Fruit fly (Drosophila melanogaster) whole organism, wandering third instar larva: ENCODE results near the gene SecCl.
A peak's percentile ranks its signal among the peaks of the same experiment; 100 is the strongest.

ENCODE experiments used
- Abd-B ChIP-seq: fragments of >200 bp; optimal IDR thresholded peaks from 2 replicates; lab custom pipeline; 2017; ENCODE audit warnings: missing biosample characterization, missing genetic modification characterization
- CG32264 ChIP-seq: fragments of 200-800 bp; sonication (Bioruptor generic); optimal IDR thresholded peaks from 2 replicates; lab custom pipeline; 2016; ENCODE audit warnings: missing biosample characterization, missing genetic modification characterization
- CG9705 ChIP-seq: fragments of 200-800 bp; sonication (Bioruptor generic); optimal IDR thresholded peaks from 2 replicates; lab custom pipeline; 2018; ENCODE audit warnings: missing biosample characterization, mild to moderate bottlenecking, missing genetic modification characterization
- Dfd ChIP-seq: fragments of >200 bp; optimal IDR thresholded peaks from 2 replicates; lab custom pipeline; 2017; ENCODE audit warnings: missing biosample characterization, missing genetic modification characterization
- HLH106 ChIP-seq: fragments of 200-800 bp; optimal IDR thresholded peaks from 3 replicates; lab custom pipeline; 2019; ENCODE audit warnings: missing biosample characterization, mild to moderate bottlenecking, missing genetic modification characterization, moderate library complexity
- Hnf4 ChIP-seq: fragments of 200-800 bp; sonication (Bioruptor generic); optimal IDR thresholded peaks from 2 replicates; lab custom pipeline; 2016; ENCODE audit warnings: missing biosample characterization, mild to moderate bottlenecking, missing genetic modification characterization
- Hr83 ChIP-seq: fragments of 200-300 bp; sonication (Bioruptor generic); optimal IDR thresholded peaks from 2 replicates; lab custom pipeline; 2016; ENCODE audit warnings: missing biosample characterization, mild to moderate bottlenecking, missing genetic modification characterization, moderate library complexity; ENCODE audit not compliant: poor library complexity, severe bottlenecking
- Mio ChIP-seq: sonication (Bioruptor generic); optimal IDR thresholded peaks from 2 replicates; lab custom pipeline; 2016; ENCODE audit warnings: missing biosample characterization, missing genetic modification characterization
- Myc ChIP-seq: fragments of >200 bp; optimal IDR thresholded peaks from 2 replicates; lab custom pipeline; 2017
- N ChIP-seq: fragments of >200 bp; optimal IDR thresholded peaks from 2 replicates; lab custom pipeline; 2018; ENCODE audit warnings: missing biosample characterization, missing external identifiers, missing genetic modification characterization
- Rel ChIP-seq, 2 experiments: fragments of 200-800 bp; sonication (Bioruptor generic) in 1 of 2; optimal IDR thresholded peaks; 2 replicates in 1 of 2; 3 replicates in 1 of 2; lab custom pipeline; 2016 to 2019; ENCODE audit warnings: mild to moderate bottlenecking in 2 of 2, missing biosample characterization in 2 of 2, missing genetic modification characterization in 2 of 2, moderate library complexity in 1 of 2
- Sp1 ChIP-seq: fragments of 200-800 bp; sonication (Bioruptor generic); optimal IDR thresholded peaks from 3 replicates; lab custom pipeline; 2019; ENCODE audit warnings: missing biosample characterization, mild to moderate bottlenecking, missing genetic modification characterization, moderate library complexity
- Vsx2 ChIP-seq: fragments of 200-300, 225-300 bp; sonication (Bioruptor generic); optimal IDR thresholded peaks from 2 replicates; lab custom pipeline; 2018; ENCODE audit warnings: missing biosample characterization, missing genetic modification characterization; ENCODE audit not compliant: partially characterized antibody
- brk ChIP-seq: fragments of 200-800 bp; sonication (Bioruptor generic); optimal IDR thresholded peaks from 2 replicates; lab custom pipeline; 2016; ENCODE audit warnings: missing biosample characterization, mild to moderate bottlenecking, missing genetic modification characterization
- dmrt93B ChIP-seq: fragments of 200-800 bp; sonication (Bioruptor generic); optimal IDR thresholded peaks from 2 replicates; lab custom pipeline; 2018; ENCODE audit warnings: missing biosample characterization, mild to moderate bottlenecking, missing genetic modification characterization
- dsf ChIP-seq: sonication (Bioruptor generic); optimal IDR thresholded peaks from 2 replicates; lab custom pipeline; 2016; ENCODE audit warnings: missing biosample characterization, missing genetic modification characterization, borderline replicate concordance
- foxo ChIP-seq, 2 experiments: fragments of 200-800 bp; sonication (Bioruptor generic); optimal IDR thresholded peaks; 2 replicates in 1 of 2; 3 replicates in 1 of 2; lab custom pipeline; 2016 to 2017; ENCODE audit warnings: missing biosample characterization in 2 of 2, missing genetic modification characterization in 2 of 2
- fru ChIP-seq: fragments of 200-800 bp; sonication (Bioruptor generic); optimal IDR thresholded peaks from 3 replicates; lab custom pipeline; 2016; ENCODE audit warnings: missing biosample characterization, mild to moderate bottlenecking, missing genetic modification characterization
- h ChIP-seq: fragments of 200-800 bp; sonication (Bioruptor generic); optimal IDR thresholded peaks from 3 replicates; lab custom pipeline; 2016; ENCODE audit warnings: missing biosample characterization, mild to moderate bottlenecking, missing genetic modification characterization
- jim ChIP-seq: fragments of 175-275, 200-325 bp; sonication (Bioruptor generic); optimal IDR thresholded peaks from 2 replicates; lab custom pipeline; 2016; ENCODE audit warnings: missing biosample characterization, mild to moderate bottlenecking, missing genetic modification characterization
- lola ChIP-seq: fragments of >200 bp; optimal IDR thresholded peaks from 2 replicates; lab custom pipeline; 2017; ENCODE audit warnings: missing biosample characterization, missing genetic modification characterization
- psq ChIP-seq: fragments of 200-800 bp; sonication (Bioruptor generic); optimal IDR thresholded peaks from 3 replicates; lab custom pipeline; 2017; ENCODE audit warnings: missing biosample characterization, mild to moderate bottlenecking, missing genetic modification characterization, moderate library complexity
- sv ChIP-seq: fragments of 200-800 bp; sonication (Bioruptor generic); optimal IDR thresholded peaks from 3 replicates; lab custom pipeline; 2016; ENCODE audit warnings: missing biosample characterization, missing genetic modification characterization
- tai ChIP-seq: sonication (Bioruptor generic); optimal IDR thresholded peaks from 2 replicates; lab custom pipeline; 2016; ENCODE audit warnings: missing biosample characterization, missing genetic modification characterization
- usp ChIP-seq: fragments of >200 bp; optimal IDR thresholded peaks from 2 replicates; lab custom pipeline; 2017; ENCODE audit warnings: missing biosample characterization, missing genetic modification characterization

Gene SecCl

dm6 chr3L:17433555-17433954 is 36.4 kb upstream of the SecCl start, which contains the start of the genes Coq4 and CG32176 (continued):
- TF ChIP-seq HLH106 (tag; lab: Kevin White, UChicago) (peak; percentile 97), jim (peak; percentile 46), h (GFP tag; lab: Kevin White, UChicago) (peak; percentile 98), Sp1 (GFP tag; lab: Kevin White, UChicago) (peak; percentile 94), Abd-B (GFP tag; lab: Kevin White, UChicago) (no peak), usp (GFP tag; lab: Kevin White, UChicago) (no peak)

- no peak for TF ChIP-seq N (GFP tag; lab: Kevin White, UChicago)
These were observed 33.6 kb upstream of the SecCl start, which contains the start of gene CG12229 for dm6 chr3L:17436331-17436730. Gene CG12229, minus strand, starts transcription at chr3L:17436431.

- TF ChIP-seq Hr83 (GFP tag; lab: Kevin White, UChicago), result no peak
- TF ChIP-seq, all 38 proteins: peak for 0
These were observed 30.9 kb upstream of the SecCl start, which contains the start of gene CG18265 for dm6 chr3L:17438872-17439495. Gene CG18265, plus strand, starts transcription at chr3L:17439401.

- TF ChIP-seq foxo (GFP tag; optimal IDR thresholded peaks at IDR 0.05; lab: Kevin White, UChicago), result no peak
- no peak for TF ChIP-seq CG32264 (GFP tag; lab: Kevin White, UChicago)
- peak; percentile 72 for TF ChIP-seq Dfd (GFP tag; lab: Kevin White, UChicago)
These were observed 28.3 kb upstream of the SecCl start for dm6 chr3L:17441602-17442001.

- TF ChIP-seq brk (GFP tag; lab: Kevin White, UChicago) (no peak), CG9705 (GFP tag; lab: Kevin White, UChicago) (no peak), CG32264 (GFP tag; lab: Kevin White, UChicago) (no peak), Hr83 (GFP tag; lab: Kevin White, UChicago) (no peak), tai (GFP tag; lab: Kevin White, UChicago) (no peak)
These were observed 25.4 kb upstream of the SecCl start for dm6 chr3L:17444569-17444968.

- no peak for TF ChIP-seq tai (GFP tag; lab: Kevin White, UChicago)
- TF ChIP-seq Dfd (GFP tag; lab: Kevin White, UChicago), result peak; percentile 82
- TF ChIP-seq, all 38 proteins: peak for 1
These were observed 24.1 kb upstream of the SecCl start for dm6 chr3L:17445629-17446431.

- no peak for TF ChIP-seq Mio (GFP tag; lab: Kevin White, UChicago)
- TF ChIP-seq dmrt93B, result no peak
- TF ChIP-seq, all 38 proteins: peak for 0
These were observed 22.0 kb upstream of the SecCl start for dm6 chr3L:17447881-17448280.

- TF ChIP-seq Rel (GFP tag; optimal IDR thresholded peaks at IDR 0.05; lab: Kevin White, UChicago) (no peak), Rel (tag; optimal IDR thresholded peaks at IDR 0.05; lab: Kevin White, UChicago) (no peak), Vsx2 (GFP tag; lab: Kevin White, UChicago) (no peak), Hnf4 (GFP tag; lab: Kevin White, UChicago) (no peak), sv (GFP tag; lab: Kevin White, UChicago) (no peak), fru (GFP tag; lab: Kevin White, UChicago) (no peak), HLH106 (tag; lab: Kevin White, UChicago) (no peak), jim (no peak), psq (no peak), Myc (no peak), Mio (GFP tag; lab: Kevin White, UChicago) (no peak), dsf (GFP tag; lab: Kevin White, UChicago) (no peak), CG9705 (GFP tag; lab: Kevin White, UChicago) (no peak), CG32264 (GFP tag; lab: Kevin White, UChicago) (no peak), Sp1 (GFP tag; lab: Kevin White, UChicago) (no peak), lola (GFP tag; lab: Kevin White, UChicago) (no peak), Abd-B (GFP tag; lab: Kevin White, UChicago) (no peak)
These were observed 12.2 kb upstream of the SecCl start for dm6 chr3L:17457695-17458242.
